Worm (Caenorhabditis elegans): ENCODE measurements around the gene tin-9.1.

The tin-9.1 gene

ce11 chrIV:7003323-7003722 lies 41.1 kb downstream of the tin-9.1 start, which contains the start of gene cht-3:
TSS of gene cht-3 (plus strand) at chrIV:7003623.
- TF ChIP-seq cog-1 (tag; optimal IDR thresholded peaks at IDR 0.05), result no peak
- no peak for TF ChIP-seq ref-1 (GFP tag; conservative IDR thresholded peaks at IDR 0.05)
- no peak for TF ChIP-seq med-1 (GFP tag; optimal IDR thresholded peaks at IDR 0.05; ENCODE audit: insufficient read depth)
- TF ChIP-seq flt-1 (GFP tag; IDR thresholded peaks at IDR 0.05), result no peak
- no peak for TF ChIP-seq T22C8.4 (GFP tag; IDR thresholded peaks at IDR 0.05)
- no peak for TF ChIP-seq ztf-23 (GFP tag; IDR thresholded peaks at IDR 0.05)
- TF ChIP-seq tab-1 (GFP tag; IDR thresholded peaks at IDR 0.05), result no peak
- TF ChIP-seq klf-2 (GFP tag; conservative IDR thresholded peaks at IDR 0.05), result no peak

DNA sequence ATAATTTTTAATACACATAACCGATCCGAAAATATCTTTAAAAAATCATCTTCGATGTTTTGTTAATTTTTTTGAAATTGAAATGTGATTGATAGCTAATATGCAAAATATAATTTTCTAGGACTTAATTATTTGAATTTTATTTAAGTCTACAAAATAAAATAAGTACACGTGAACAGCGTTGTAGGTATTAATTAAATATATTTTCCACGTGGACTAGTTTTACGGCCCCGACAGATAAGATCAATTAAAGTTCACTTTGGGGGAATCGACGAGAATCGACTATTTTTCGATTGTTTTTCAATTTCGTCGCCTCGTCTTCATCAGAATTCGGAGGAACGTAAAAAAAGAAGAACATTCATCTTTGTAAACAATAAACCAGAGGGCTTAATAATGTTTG lies 45.2 kb downstream of the tin-9.1 start, which contains the start of gene C25A8.5:
C25A8.5 (plus strand) TSS at position 301 of the 400 bp plus-strand sequence.
- TF ChIP-seq T22C8.4 (GFP tag; IDR thresholded peaks at IDR 0.05) (no peak), cog-1 (tag; optimal IDR thresholded peaks at IDR 0.05) (no peak), ref-1 (GFP tag; conservative IDR thresholded peaks at IDR 0.05) (no peak), flt-1 (GFP tag; IDR thresholded peaks at IDR 0.05) (no peak), med-1 (GFP tag; optimal IDR thresholded peaks at IDR 0.05; ENCODE audit: insufficient read depth) (no peak), tab-1 (GFP tag; IDR thresholded peaks at IDR 0.05) (no peak), ztf-23 (GFP tag; IDR thresholded peaks at IDR 0.05) (no peak), klf-2 (GFP tag; conservative IDR thresholded peaks at IDR 0.05) (no peak), ztf-29 (GFP tag; IDR thresholded peaks at IDR 0.05) (no peak)

DNA sequence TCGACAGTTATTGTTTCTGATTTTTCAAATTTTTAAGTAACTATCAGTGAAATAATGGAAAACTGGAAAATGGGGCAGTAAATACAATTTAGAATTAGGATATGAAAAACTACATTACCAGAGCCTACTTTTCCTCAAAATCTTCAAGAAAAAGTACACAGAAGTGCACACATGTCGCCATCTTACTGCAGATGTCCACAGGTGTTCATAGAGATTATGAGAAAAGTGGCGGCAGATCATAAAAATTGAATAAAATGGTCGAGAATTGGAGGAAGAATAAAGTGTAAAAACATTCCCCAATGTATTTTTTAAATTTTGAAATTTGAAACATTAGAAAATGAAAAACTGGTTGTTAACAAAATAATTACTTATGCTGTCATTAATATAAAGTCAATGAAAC lies 46.5 kb downstream of the tin-9.1 start:
- no peak for TF ChIP-seq T22C8.4 (GFP tag; IDR thresholded peaks at IDR 0.05)
- TF ChIP-seq klf-2 (GFP tag; conservative IDR thresholded peaks at IDR 0.05), result no peak
- no peak for TF ChIP-seq ztf-23 (GFP tag; IDR thresholded peaks at IDR 0.05)
- no peak for TF ChIP-seq flt-1 (GFP tag; IDR thresholded peaks at IDR 0.05)
- TF ChIP-seq ref-1 (GFP tag; conservative IDR thresholded peaks at IDR 0.05), result no peak
- TF ChIP-seq med-1 (GFP tag; optimal IDR thresholded peaks at IDR 0.05; ENCODE audit: insufficient read depth), result no peak
- TF ChIP-seq ztf-29 (GFP tag; IDR thresholded peaks at IDR 0.05), result no peak
- no peak for TF ChIP-seq tab-1 (GFP tag; IDR thresholded peaks at IDR 0.05)
- no peak for TF ChIP-seq cog-1 (tag; optimal IDR thresholded peaks at IDR 0.05)

Measured in whole organism, midembryonic.